Fruit fly (Drosophila melanogaster): ENCODE measurements around the gene Snap24.

- TF ChIP-seq psq (optimal IDR thresholded peaks at IDR 0.05) (no peak), h (optimal IDR thresholded peaks at IDR 0.05) (no peak), Myc (optimal IDR thresholded peaks at IDR 0.05) (no peak), Sin3A (optimal IDR thresholded peaks at IDR 0.05) (no peak), insv (optimal IDR thresholded peaks at IDR 0.05) (no peak)
These were observed 20.4 kb upstream of the Snap24 start for dm6 chr3R:9783240-9783917.
